Worm (Caenorhabditis elegans): ENCODE results near the gene lep-2.

DNA sequence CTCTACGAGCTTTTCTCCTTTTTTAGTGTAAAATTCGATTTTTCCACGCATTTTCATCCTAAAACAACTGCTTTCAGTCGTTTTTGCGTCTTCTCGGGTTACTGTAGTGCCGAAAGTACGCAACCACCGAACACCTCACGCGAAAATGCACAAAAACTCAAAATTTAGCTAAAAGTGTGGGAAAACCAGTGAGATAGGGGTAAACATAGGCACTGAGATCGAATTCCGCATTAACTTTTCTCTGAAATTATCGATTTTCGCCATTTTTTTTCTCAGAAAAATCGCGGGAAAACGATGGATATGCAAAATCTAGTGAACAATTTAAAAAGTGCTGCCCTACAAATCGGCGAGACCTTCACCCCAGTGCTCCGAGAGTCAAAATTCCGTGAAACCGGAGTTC is 18.1 kb downstream of the lep-2 start, which contains the start of gene atg-3:
- TF ChIP-seq ces-1 (GFP tag; optimal IDR thresholded peaks at IDR 0.05) (no peak), nhr-28 (tag; optimal IDR thresholded peaks at IDR 0.05) (no peak), ztf-11 (tag; optimal IDR thresholded peaks at IDR 0.05) (no peak), zag-1 (tag; optimal IDR thresholded peaks at IDR 0.05) (no peak), lin-39 (tag; optimal IDR thresholded peaks at IDR 0.05) (no peak), mdl-1 (tag; optimal IDR thresholded peaks at IDR 0.05) (no peak), nhr-11 (tag; optimal IDR thresholded peaks at IDR 0.05) (no peak), lsy-2 (tag; optimal IDR thresholded peaks at IDR 0.05) (no peak)
